Worm (Caenorhabditis elegans): ENCODE measurements around the gene nprl-3.

ce11 chrIV:8255221-8255620 lies 42.1 kb upstream of the nprl-3 start:
- TF ChIP-seq cog-1 (tag; optimal IDR thresholded peaks at IDR 0.05) (no peak), ref-1 (GFP tag; conservative IDR thresholded peaks at IDR 0.05) (no peak), flt-1 (GFP tag; IDR thresholded peaks at IDR 0.05) (no peak), tab-1 (GFP tag; IDR thresholded peaks at IDR 0.05) (no peak), ztf-29 (GFP tag; IDR thresholded peaks at IDR 0.05) (no peak)
